Fruit fly (Drosophila melanogaster) whole organism, embryonic: ENCODE results near the gene CG2841.

Experiments used
- Bdp1 ChIP-seq: fragments of 200-800 bp; sonication (Bioruptor generic); optimal IDR thresholded peaks from 3 replicates; lab custom pipeline; 2016; ENCODE audit warnings: missing biosample characterization, missing genetic modification characterization
- CG10147 ChIP-seq: fragments of 200-800 bp; sonication (Bioruptor generic); optimal IDR thresholded peaks from 2 replicates; lab custom pipeline; 2019; ENCODE audit warnings: missing biosample characterization, mild to moderate bottlenecking, missing genetic modification characterization, moderate library complexity
- CG10979 ChIP-seq: fragments of 200-800 bp; sonication (Bioruptor generic); optimal IDR thresholded peaks from 2 replicates; lab custom pipeline; 2018; ENCODE audit warnings: missing biosample characterization, mild to moderate bottlenecking, missing genetic modification characterization, moderate library complexity
- CG12071 ChIP-seq: fragments of 200-800 bp; sonication (Bioruptor generic); optimal IDR thresholded peaks from 3 replicates; lab custom pipeline; 2018; ENCODE audit warnings: missing biosample characterization, mild to moderate bottlenecking, missing genetic modification characterization
- CG12236 ChIP-seq: fragments of 200-800 bp; sonication (Bioruptor generic); optimal IDR thresholded peaks from 2 replicates; lab custom pipeline; 2016; ENCODE audit warnings: missing biosample characterization, missing genetic modification characterization
- CG12659 ChIP-seq: fragments of 200-800 bp; sonication (Bioruptor generic); optimal IDR thresholded peaks from 3 replicates; lab custom pipeline; 2017; ENCODE audit warnings: mild to moderate bottlenecking, missing biosample characterization, missing genetic modification reagents, missing genetic modification characterization
- CG12769 ChIP-seq: fragments of 200-800 bp; sonication (Bioruptor generic); optimal IDR thresholded peaks from 2 replicates; lab custom pipeline; 2019; ENCODE audit warnings: missing biosample characterization, mild to moderate bottlenecking, missing genetic modification characterization, moderate library complexity
- CG13775 ChIP-seq: fragments of 200-800 bp; sonication (Bioruptor generic); optimal IDR thresholded peaks from 3 replicates; lab custom pipeline; 2017; ENCODE audit warnings: missing biosample characterization, mild to moderate bottlenecking, missing genetic modification characterization
- CG14667 ChIP-seq: fragments of 200-800 bp; sonication (Bioruptor generic); IDR thresholded peaks from 2 replicates; pipeline ENCODE4 v1.3.6; 2022; ENCODE audit warnings: missing biosample characterization, missing genetic modification characterization
- CG14860 ChIP-seq: fragments of 200-800 bp; sonication (Bioruptor generic); IDR thresholded peaks from 3 replicates; pipeline ENCODE4 v1.3.6; 2022; ENCODE audit warnings: missing biosample characterization, missing genetic modification characterization; ENCODE audit not compliant: partially characterized antibody
- CG16779 ChIP-seq: fragments of 200-800 bp; sonication (Bioruptor generic); IDR thresholded peaks from 2 replicates; pipeline ENCODE4 v1.3.6; 2022; ENCODE audit warnings: missing biosample characterization, missing genetic modification characterization
- CG16815 ChIP-seq: fragments of 200-800 bp; sonication (Bioruptor generic); optimal IDR thresholded peaks from 3 replicates; lab custom pipeline; 2017; ENCODE audit warnings: missing biosample characterization, mild to moderate bottlenecking, missing genetic modification characterization
- CG1832 ChIP-seq: fragments of 200-800 bp; sonication (Bioruptor generic); optimal IDR thresholded peaks from 2 replicates; lab custom pipeline; 2017; ENCODE audit warnings: missing biosample characterization, mild to moderate bottlenecking, missing genetic modification characterization, inconsistent platforms
- CG2202 ChIP-seq: fragments of 200-800 bp; sonication (Bioruptor generic); optimal IDR thresholded peaks from 2 replicates; lab custom pipeline; 2018; ENCODE audit warnings: missing biosample characterization, mild to moderate bottlenecking, missing genetic modification characterization
- CG2875 ChIP-seq: fragments of 200-800 bp; sonication (Bioruptor generic); optimal IDR thresholded peaks from 2 replicates; lab custom pipeline; 2017; ENCODE audit warnings: missing biosample characterization, mild to moderate bottlenecking, missing genetic modification characterization, missing genetic modification reagents
- CG3407 ChIP-seq: fragments of 200-800 bp; sonication (Bioruptor generic); optimal IDR thresholded peaks from 2 replicates; lab custom pipeline; 2018; ENCODE audit warnings: missing biosample characterization, mild to moderate bottlenecking, missing genetic modification characterization
- CG3847 ChIP-seq: fragments of 200-800 bp; sonication (Bioruptor generic); IDR thresholded peaks from 2 replicates; pipeline ENCODE4 v1.3.6; 2022; ENCODE audit warnings: missing biosample characterization, missing genetic modification characterization
- CG4404 ChIP-seq: fragments of 200-800 bp; sonication (Bioruptor generic); IDR thresholded peaks from 2 replicates; pipeline ENCODE4 v1.3.6; 2022; ENCODE audit warnings: missing biosample characterization, missing genetic modification characterization
- CG6272 ChIP-seq: fragments of 200-800 bp; sonication (Bioruptor generic); IDR thresholded peaks from 2 replicates; pipeline ENCODE4 v1.3.6; 2022; ENCODE audit warnings: missing biosample characterization, missing genetic modification characterization
- CG6683 ChIP-seq: fragments of 200-800 bp; sonication (Bioruptor generic); optimal IDR thresholded peaks from 2 replicates; lab custom pipeline; 2017; ENCODE audit warnings: missing biosample characterization, mild to moderate bottlenecking, missing genetic modification characterization, missing genetic modification reagents
- CG6791 ChIP-seq: fragments of 200-800 bp; sonication (Bioruptor generic); IDR thresholded peaks from 3 replicates; pipeline ENCODE4 v1.3.6; 2022; ENCODE audit warnings: missing biosample characterization, missing genetic modification characterization; ENCODE audit not compliant: partially characterized antibody
- CG7786 ChIP-seq: fragments of 200-800 bp; sonication (Bioruptor generic); optimal IDR thresholded peaks from 2 replicates; lab custom pipeline; 2016; ENCODE audit warnings: missing biosample characterization, missing genetic modification characterization
- CG8290 ChIP-seq, 3 experiments: fragments of 200-800 bp; sonication (Bioruptor generic); optimal IDR thresholded peaks; 2 replicates each; lab custom pipeline; 2016 to 2019; ENCODE audit warnings: missing biosample characterization in 3 of 3, missing genetic modification characterization in 3 of 3, mild to moderate bottlenecking in 2 of 3, moderate library complexity in 1 of 3
- CG8478 ChIP-seq: fragments of >200 bp; optimal IDR thresholded peaks from 2 replicates; lab custom pipeline; 2018
- CG9932 ChIP-seq: fragments of 200-800 bp; sonication (Bioruptor generic); IDR thresholded peaks from 2 replicates; pipeline ENCODE4 v1.3.6; 2022; ENCODE audit warnings: missing biosample characterization, missing genetic modification characterization
- Dfd ChIP-seq, 2 experiments: fragments of >200 bp; optimal IDR thresholded peaks; 2 replicates each; lab custom pipeline; 2017; ENCODE audit warnings: missing biosample characterization in 2 of 2, missing genetic modification characterization in 2 of 2
- Dip2 ChIP-seq: fragments of 200-800 bp; sonication (Bioruptor generic); IDR thresholded peaks from 2 replicates; pipeline ENCODE4 v1.3.6; 2022; ENCODE audit warnings: missing biosample characterization, missing genetic modification characterization
- E2f1 ChIP-seq: fragments of 200-800 bp; sonication (Bioruptor generic); IDR thresholded peaks from 2 replicates; pipeline ENCODE4 v1.3.6; 2022; ENCODE audit warnings: missing biosample characterization, missing genetic modification characterization
- HLH4C ChIP-seq: fragments of 200-800 bp; sonication (Bioruptor generic); IDR thresholded peaks from 3 replicates; pipeline ENCODE4 v1.3.6; 2022; ENCODE audit warnings: missing biosample characterization, missing genetic modification characterization; ENCODE audit not compliant: partially characterized antibody
- Hand ChIP-seq: fragments of 200-800 bp; sonication (Bioruptor generic); optimal IDR thresholded peaks from 2 replicates; lab custom pipeline; 2017; ENCODE audit warnings: mild to moderate bottlenecking, missing biosample characterization, missing genetic modification reagents, missing genetic modification characterization
- Kr ChIP-seq: fragments of 200-800 bp; sonication (Bioruptor generic); optimal IDR thresholded peaks from 2 replicates; lab custom pipeline; 2017; ENCODE audit warnings: missing biosample characterization, mild to moderate bottlenecking, missing genetic modification characterization
- Neu2 ChIP-seq: fragments of 200-800 bp; sonication (Bioruptor generic); optimal IDR thresholded peaks from 3 replicates; lab custom pipeline; 2016; ENCODE audit warnings: missing biosample characterization, missing genetic modification characterization, borderline replicate concordance
- Nf-YB ChIP-seq: fragments of 200-800 bp; sonication (Bioruptor generic); optimal IDR thresholded peaks from 3 replicates; lab custom pipeline; 2019; ENCODE audit warnings: missing biosample characterization, mild to moderate bottlenecking, missing genetic modification characterization, moderate library complexity
- NfI ChIP-seq: fragments of 200-800 bp; sonication (Bioruptor generic); optimal IDR thresholded peaks from 3 replicates; lab custom pipeline; 2018; ENCODE audit warnings: missing biosample characterization, mild to moderate bottlenecking, missing genetic modification characterization, moderate library complexity
- Opbp ChIP-seq: fragments of 200-800 bp; sonication (Bioruptor generic); IDR thresholded peaks from 3 replicates; pipeline ENCODE4 v1.3.6; 2022; ENCODE audit warnings: missing biosample characterization, missing genetic modification characterization; ENCODE audit not compliant: partially characterized antibody
- chinmo ChIP-seq: fragments of 200-800 bp; sonication (Bioruptor generic); IDR thresholded peaks from 4 replicates; pipeline ENCODE4 v1.3.6; 2022; ENCODE audit warnings: missing biosample characterization, missing genetic modification characterization; ENCODE audit not compliant: partially characterized antibody
- corto ChIP-seq: fragments of 200-800 bp; sonication (Bioruptor generic); optimal IDR thresholded peaks from 2 replicates; lab custom pipeline; 2016; ENCODE audit warnings: missing biosample characterization, mild to moderate bottlenecking, missing genetic modification characterization, moderate library complexity
- cwo ChIP-seq: fragments of 200-800 bp; sonication (Bioruptor generic); optimal IDR thresholded peaks from 3 replicates; lab custom pipeline; 2017; ENCODE audit warnings: missing biosample characterization, missing genetic modification characterization, mild to moderate bottlenecking, moderate library complexity, missing genetic modification reagents
- exex ChIP-seq: fragments of 200-800 bp; sonication (Bioruptor generic); optimal IDR thresholded peaks from 4 replicates; lab custom pipeline; 2018; ENCODE audit warnings: missing biosample characterization, mild to moderate bottlenecking, missing genetic modification characterization, moderate library complexity
- her ChIP-seq: fragments of 200-800 bp; sonication (Bioruptor generic); optimal IDR thresholded peaks from 2 replicates; lab custom pipeline; 2016; ENCODE audit warnings: missing biosample characterization, missing genetic modification characterization
- jigr1 ChIP-seq: fragments of 200-800 bp; sonication (Bioruptor generic); IDR thresholded peaks from 3 replicates; pipeline ENCODE4 v1.3.6; 2022; ENCODE audit warnings: missing biosample characterization, missing genetic modification characterization
- jumu ChIP-seq: fragments of 200-800 bp; sonication (Bioruptor generic); optimal IDR thresholded peaks from 3 replicates; lab custom pipeline; 2016; ENCODE audit warnings: missing biosample characterization, missing genetic modification characterization
- lmd ChIP-seq: fragments of 200-800 bp; sonication (Bioruptor generic); IDR thresholded peaks from 2 replicates; pipeline ENCODE4 v1.3.6; 2022; ENCODE audit warnings: missing biosample characterization, missing genetic modification characterization
- maf-S ChIP-seq: fragments of 200-800 bp; sonication (Bioruptor generic); optimal IDR thresholded peaks from 2 replicates; lab custom pipeline; 2016; ENCODE audit warnings: missing biosample characterization, missing genetic modification characterization
- onecut ChIP-seq: fragments of 200-800 bp; sonication (Bioruptor generic); IDR thresholded peaks from 2 replicates; pipeline ENCODE4 v1.3.6; 2022; ENCODE audit warnings: missing biosample characterization, missing genetic modification characterization
- ranshi ChIP-seq: fragments of 200-800 bp; sonication (Bioruptor generic); IDR thresholded peaks from 2 replicates; pipeline ENCODE4 v1.3.6; 2022; ENCODE audit warnings: missing biosample characterization, missing genetic modification characterization
- repo ChIP-seq: fragments of 200-800 bp; sonication (Bioruptor generic); optimal IDR thresholded peaks from 2 replicates; lab custom pipeline; 2016; ENCODE audit warnings: missing biosample characterization, missing genetic modification characterization
- schlank ChIP-seq: fragments of 200-800 bp; sonication (Bioruptor generic); optimal IDR thresholded peaks from 2 replicates; lab custom pipeline; 2018; ENCODE audit warnings: missing biosample characterization, mild to moderate bottlenecking, missing genetic modification characterization
- tup ChIP-seq: fragments of 200-800 bp; sonication (Bioruptor generic); optimal IDR thresholded peaks from 2 replicates; lab custom pipeline; 2016; ENCODE audit warnings: missing biosample characterization, mild to moderate bottlenecking, missing genetic modification characterization, moderate library complexity
- zfh1 ChIP-seq: fragments of 200-800 bp; sonication (Bioruptor generic); IDR thresholded peaks from 3 replicates; pipeline ENCODE4 v1.3.6; 2022; ENCODE audit warnings: missing biosample characterization, missing genetic modification characterization

The CG2841 gene

DNA sequence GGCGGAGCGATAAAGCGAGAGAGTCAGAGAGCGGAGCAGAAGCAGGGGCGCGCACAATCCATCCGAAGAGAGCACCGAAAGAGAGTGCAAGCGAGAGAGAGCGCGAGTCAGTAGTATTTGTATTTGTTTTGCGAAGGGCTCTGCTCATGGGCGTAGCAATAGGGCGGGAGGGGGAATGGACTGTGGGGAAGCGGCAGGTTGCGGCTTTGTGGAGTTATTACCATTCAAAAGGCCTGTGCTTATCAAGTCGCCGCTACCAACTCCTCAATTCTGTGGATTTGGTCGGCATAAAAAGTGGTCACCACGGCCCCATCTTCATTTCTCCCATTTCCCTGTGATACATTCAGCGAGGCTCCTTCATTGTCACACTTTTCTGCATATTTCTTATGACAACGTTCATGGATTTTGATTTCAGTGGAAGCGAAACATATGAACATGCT, 65.1 kb downstream of the CG2841 start (continued):
- no peak for TF ChIP-seq repo
- no peak for TF ChIP-seq CG14860 (GFP tag; lab: Robert Waterston, UW)
- peak; percentile 46 for TF ChIP-seq CG16815 (GFP tag; lab: Kevin White, UChicago)
- TF ChIP-seq lmd (GFP tag; lab: Robert Waterston, UW): peak; percentile 64; the same call in 1 of the 2 replicates
- TF ChIP-seq Bdp1: no peak
- peak; percentile 5 for TF ChIP-seq CG6683
- TF ChIP-seq Neu2 (GFP tag; lab: Kevin White, UChicago): no peak
- TF ChIP-seq jigr1: no peak
- no peak for TF ChIP-seq Dfd (GFP tag; optimal IDR thresholded peaks at IDR 0.05; lab: Kevin White, UChicago)
- peak; percentile 61 for TF ChIP-seq CG9932
- no peak for TF ChIP-seq Kr (GFP tag; lab: Kevin White, UChicago)
- no peak for TF ChIP-seq CG3407 (GFP tag; lab: Kevin White, UChicago)
- TF ChIP-seq chinmo: no peak; the same call in 3 of the 4 replicates
- no peak for TF ChIP-seq CG13775 (GFP tag; lab: Kevin White, UChicago)
- no peak for TF ChIP-seq CG12071 (GFP tag; lab: Kevin White, UChicago)
- TF ChIP-seq CG12659 (GFP tag; lab: Kevin White, UChicago): no peak
- TF ChIP-seq CG2875 (GFP tag; lab: Kevin White, UChicago): no peak
- TF ChIP-seq E2f1 (GFP tag; lab: Robert Waterston, UW): peak; percentile 32; the same call in 1 of the 2 replicates
- peak; percentile 5; the same call in 1 of the 2 replicates for TF ChIP-seq onecut (GFP tag; lab: Robert Waterston, UW)
- no peak for TF ChIP-seq Nf-YB (GFP tag; lab: Kevin White, UChicago)
- TF ChIP-seq CG6791 (GFP tag; lab: Robert Waterston, UW): no peak
- no peak for TF ChIP-seq CG14667 (GFP tag; lab: Robert Waterston, UW)
- TF ChIP-seq CG1832: no peak
- TF ChIP-seq schlank (tag; lab: Kevin White, UChicago): peak; percentile 52
- TF ChIP-seq zfh1 (GFP tag; lab: Robert Waterston, UW): no peak
- no peak for TF ChIP-seq CG12236 (GFP tag; lab: Kevin White, UChicago)
- TF ChIP-seq jumu: no peak
- peak; percentile 6 for TF ChIP-seq CG7786 (GFP tag; lab: Kevin White, UChicago)
- no peak for TF ChIP-seq CG2202
- no peak for TF ChIP-seq exex (tag; lab: Kevin White, UChicago)
- TF ChIP-seq maf-S (GFP tag; lab: Kevin White, UChicago): no peak
- TF ChIP-seq cwo: peak; percentile 59
- peak; percentile 48; the same call in 1 of the 2 replicates for TF ChIP-seq CG4404 (GFP tag; lab: Robert Waterston, UW)
- TF ChIP-seq CG6272 (GFP tag; lab: Robert Waterston, UW): peak; percentile 34
- TF ChIP-seq ranshi: 0 out of 2 replicates have a peak, but pooled peaks have one; percentile 12
- TF ChIP-seq CG3847 (GFP tag; lab: Robert Waterston, UW): peak; percentile 29; the same call in 1 of the 2 replicates
- no peak for TF ChIP-seq her (GFP tag; lab: Kevin White, UChicago)
- no peak for TF ChIP-seq CG8290 (GFP tag; optimal IDR thresholded peaks at IDR 0.05; lab: Kevin White, UChicago)
- TF ChIP-seq CG8290 (tag; optimal IDR thresholded peaks at IDR 0.05; lab: Kevin White, UChicago): peak in 1 of 2 experiments; percentile 54
- TF ChIP-seq CG12769 (tag; lab: Kevin White, UChicago): peak; percentile 80
- TF ChIP-seq corto (GFP tag; lab: Kevin White, UChicago): no peak
- TF ChIP-seq HLH4C: no peak
- TF ChIP-seq Opbp (GFP tag; lab: Robert Waterston, UW): no peak
- TF ChIP-seq CG10979: peak; percentile 15
- TF ChIP-seq CG10147: peak; percentile 54
- TF ChIP-seq NfI (GFP tag; lab: Kevin White, UChicago): peak; percentile 4
- TF ChIP-seq Hand (GFP tag; lab: Kevin White, UChicago): peak; percentile 55
- no peak for TF ChIP-seq tup (GFP tag; lab: Kevin White, UChicago)
- TF ChIP-seq CG8478 (lab: Kevin White, UChicago): no peak
- no peak for TF ChIP-seq Dip2
- no peak for TF ChIP-seq CG16779 (GFP tag; lab: Robert Waterston, UW)
